Worm (Caenorhabditis elegans): ENCODE data around the gene T19C3.2.

DNA sequence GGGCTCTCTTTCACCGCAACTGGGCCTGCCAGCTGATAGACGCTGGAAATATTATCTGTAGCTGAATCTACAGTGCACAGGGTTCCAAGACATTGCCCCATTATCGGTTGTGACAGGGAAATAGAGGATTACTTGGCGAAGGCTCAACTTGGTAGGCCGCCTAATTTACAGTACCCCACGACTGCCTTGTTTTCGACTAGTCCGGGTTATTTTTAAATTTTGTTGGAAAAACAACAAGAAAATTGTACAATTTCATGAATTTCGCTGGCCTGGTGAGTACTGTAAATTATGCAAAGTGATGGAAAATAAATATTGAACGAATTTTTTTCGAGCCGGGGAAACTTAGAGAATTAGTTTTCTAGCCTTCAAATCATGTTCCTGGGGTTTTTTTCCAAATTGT lies 18.7 kb upstream of the T19C3.2 start, which contains the start of gene T19C3.7:
- TF ChIP-seq med-1 (GFP tag; optimal IDR thresholded peaks at IDR 0.05; ENCODE audit: insufficient read depth) (no peak), flt-1 (GFP tag; IDR thresholded peaks at IDR 0.05) (no peak), ztf-23 (GFP tag; IDR thresholded peaks at IDR 0.05) (no peak), ref-1 (GFP tag; conservative IDR thresholded peaks at IDR 0.05) (no peak), cog-1 (tag; optimal IDR thresholded peaks at IDR 0.05) (no peak), klf-2 (GFP tag; conservative IDR thresholded peaks at IDR 0.05) (no peak)
